Fruit fly (Drosophila melanogaster) whole organism, pupa: Measurements from ENCODE around the gene CG10252.

Experiments
- CG12605 ChIP-seq: fragments of 200-800 bp; sonication (Bioruptor generic); IDR thresholded peaks from 2 replicates; pipeline ENCODE4 v1.3.6; 2022; ENCODE audit warnings: missing biosample characterization, missing genetic modification characterization
- CG13204 ChIP-seq: fragments of 200-800 bp; sonication (Bioruptor generic); optimal IDR thresholded peaks from 2 replicates; lab custom pipeline; 2018; ENCODE audit warnings: missing biosample characterization, mild to moderate bottlenecking, missing genetic modification characterization, moderate library complexity
- CG14655 ChIP-seq: fragments of 200-800 bp; sonication (Bioruptor generic); optimal IDR thresholded peaks from 3 replicates; lab custom pipeline; 2017; ENCODE audit warnings: mild to moderate bottlenecking, missing biosample characterization, missing genetic modification reagents, missing genetic modification characterization
- CG17806 ChIP-seq: fragments of 200-800 bp; sonication (Bioruptor generic); optimal IDR thresholded peaks from 2 replicates; lab custom pipeline; 2018; ENCODE audit warnings: missing biosample characterization, mild to moderate bottlenecking, missing genetic modification characterization, moderate library complexity
- CG32121 ChIP-seq: fragments of 200-800 bp; sonication (Bioruptor generic); IDR thresholded peaks from 2 replicates; pipeline ENCODE4 v1.3.6; 2022; ENCODE audit warnings: missing biosample characterization, missing genetic modification characterization
- CG4496 ChIP-seq: fragments of 200-800 bp; sonication (Bioruptor generic); IDR thresholded peaks from 3 replicates; pipeline ENCODE4 v1.3.6; 2022; ENCODE audit warnings: missing biosample characterization, missing genetic modification characterization
- CG8159 ChIP-seq: fragments of 200-800 bp; sonication (Bioruptor generic); optimal IDR thresholded peaks from 3 replicates; lab custom pipeline; 2018; ENCODE audit warnings: missing biosample characterization, mild to moderate bottlenecking, missing genetic modification characterization, moderate library complexity
- CG8301 ChIP-seq: fragments of 200-800 bp; sonication (Bioruptor generic); optimal IDR thresholded peaks from 2 replicates; lab custom pipeline; 2018; ENCODE audit warnings: missing biosample characterization, mild to moderate bottlenecking, missing genetic modification characterization
- CG9948 ChIP-seq: fragments of 200-800 bp; sonication (Bioruptor generic); optimal IDR thresholded peaks from 2 replicates; lab custom pipeline; 2018; ENCODE audit warnings: missing biosample characterization, mild to moderate bottlenecking, missing genetic modification characterization, moderate library complexity
- EcR ChIP-seq: fragments of 200-800 bp; sonication (Bioruptor generic); optimal IDR thresholded peaks from 3 replicates; lab custom pipeline; 2019; ENCODE audit warnings: missing biosample characterization, missing genetic modification characterization, mild to moderate bottlenecking, moderate library complexity, missing genetic modification reagents
- Snoo ChIP-seq: fragments of 200-800 bp; sonication (Bioruptor generic); optimal IDR thresholded peaks from 3 replicates; lab custom pipeline; 2017; ENCODE audit warnings: missing biosample characterization, mild to moderate bottlenecking, missing genetic modification characterization, inconsistent platforms
- gl ChIP-seq: fragments of 200-800 bp; sonication (Bioruptor generic); optimal IDR thresholded peaks from 2 replicates; lab custom pipeline; 2018; ENCODE audit warnings: missing biosample characterization, mild to moderate bottlenecking, missing genetic modification characterization
- rn ChIP-seq: fragments of 200-800 bp; sonication (Bioruptor generic); IDR thresholded peaks from 2 replicates; pipeline ENCODE4 v1.3.6; 2022; ENCODE audit warnings: missing biosample characterization, missing genetic modification characterization

DNA sequence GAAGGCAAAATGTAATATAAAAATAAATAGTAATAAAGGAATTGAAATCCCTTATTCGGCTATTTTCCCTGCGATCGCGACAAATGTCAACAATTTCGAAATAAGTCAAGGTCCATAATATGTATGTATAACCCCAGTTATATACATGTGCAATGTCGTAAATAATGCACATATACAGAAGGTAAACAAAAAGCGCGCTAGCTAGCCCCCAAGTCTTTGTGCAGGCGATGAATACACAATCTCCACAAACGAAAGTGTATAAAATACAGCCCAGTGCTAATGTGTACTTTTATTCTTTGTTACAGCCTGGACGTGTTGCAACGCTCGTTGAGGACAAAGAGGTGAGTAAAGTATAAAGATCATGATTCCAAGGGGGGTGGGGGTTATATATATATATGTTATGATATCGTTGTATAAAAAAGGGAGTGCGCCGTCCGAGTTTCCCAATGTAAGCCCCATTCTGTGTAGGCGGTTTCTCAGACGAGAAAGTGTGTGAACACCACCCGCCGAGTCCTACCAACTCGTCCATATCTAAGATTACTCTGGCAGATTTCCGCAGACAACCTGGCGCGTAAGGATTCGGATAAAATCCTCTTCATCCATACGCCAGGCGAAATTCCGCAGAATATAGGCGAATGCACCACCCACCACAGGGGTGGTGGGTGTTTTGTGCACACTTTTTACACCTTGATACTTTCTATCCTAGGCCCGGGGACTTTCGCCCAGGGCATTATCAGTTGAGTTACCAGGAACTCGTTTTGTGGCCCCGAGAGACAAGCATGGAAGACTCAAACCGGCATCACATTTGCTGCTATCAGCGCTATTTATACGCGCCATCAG lies 33.8 kb upstream of the CG10252 start:
- peak; percentile 57 for TF ChIP-seq CG32121
- peak; percentile 54 for TF ChIP-seq CG13204
- TF ChIP-seq CG4496 = peak; percentile 84
- TF ChIP-seq CG14655 (GFP tag; lab: Kevin White, UChicago) = peak; percentile 45
- no peak for TF ChIP-seq rn (GFP tag; lab: Robert Waterston, UW)
- TF ChIP-seq Snoo (tag; lab: Kevin White, UChicago) = peak; percentile 40
- TF ChIP-seq CG17806 (tag; lab: Kevin White, UChicago) = no peak
- peak; percentile 62 for TF ChIP-seq CG12605 (GFP tag; lab: Robert Waterston, UW)
- no peak for TF ChIP-seq CG9948 (tag; lab: Kevin White, UChicago)
- peak; percentile 54 for TF ChIP-seq EcR (GFP tag; lab: Kevin White, UChicago)
- peak; percentile 38 for TF ChIP-seq gl (tag; lab: Kevin White, UChicago)
- TF ChIP-seq CG8301 = peak; percentile 39
- peak; percentile 21 for TF ChIP-seq CG8159 (tag; lab: Kevin White, UChicago)
